Worm (Caenorhabditis elegans) whole organism, young adult: Measurements from ENCODE around the gene phat-8.

Source experiments
- F39B2.1 ChIP-seq: fragments of 200-800 bp; sonication (Bioruptor generic); IDR thresholded peaks from 2 replicates; pipeline ENCODE4 v1.3.6; 2022; ENCODE audit warnings: missing genetic modification reagents, missing genetic modification characterization, missing compliant biosample characterization
- ama-1 ChIP-seq, 3 experiments: fragments of 150-350 bp in 1 of 3; sonication (generic microtip) in 2 of 3; optimal IDR thresholded peaks; 2 replicates each; lab custom pipeline; 2014 to 2018; ENCODE audit warnings: missing biosample characterization in 2 of 3, missing genetic modification characterization in 2 of 3, missing genetic modification reagents in 2 of 3
- ceh-58 ChIP-seq: fragments of 200-800 bp; sonication (Bioruptor generic); IDR thresholded peaks from 2 replicates; pipeline ENCODE4 v1.3.6; 2022; ENCODE audit warnings: missing genetic modification characterization, missing compliant biosample characterization
- egrh-3 ChIP-seq: fragments of 200-800 bp; sonication (Bioruptor generic); IDR thresholded peaks from 2 replicates; pipeline ENCODE4 v1.3.6; 2022; ENCODE audit warnings: missing genetic modification reagents, missing genetic modification characterization, missing compliant biosample characterization
- rpc-1 ChIP-seq, 2 experiments: fragments of 150-350 bp in 1 of 2; sonication (generic microtip) in 1 of 2; optimal IDR thresholded peaks; 2 replicates each; lab custom pipeline; 2014 to 2018; ENCODE audit warnings: missing biosample characterization in 1 of 2, missing genetic modification characterization in 1 of 2, missing genetic modification reagents in 1 of 2, missing genotype in 1 of 2
- sea-2 ChIP-seq: fragments of 200-800 bp; sonication (Bioruptor generic); IDR thresholded peaks from 2 replicates; pipeline ENCODE4 v1.3.6; 2022; ENCODE audit warnings: missing genetic modification characterization, missing compliant biosample characterization

DNA sequence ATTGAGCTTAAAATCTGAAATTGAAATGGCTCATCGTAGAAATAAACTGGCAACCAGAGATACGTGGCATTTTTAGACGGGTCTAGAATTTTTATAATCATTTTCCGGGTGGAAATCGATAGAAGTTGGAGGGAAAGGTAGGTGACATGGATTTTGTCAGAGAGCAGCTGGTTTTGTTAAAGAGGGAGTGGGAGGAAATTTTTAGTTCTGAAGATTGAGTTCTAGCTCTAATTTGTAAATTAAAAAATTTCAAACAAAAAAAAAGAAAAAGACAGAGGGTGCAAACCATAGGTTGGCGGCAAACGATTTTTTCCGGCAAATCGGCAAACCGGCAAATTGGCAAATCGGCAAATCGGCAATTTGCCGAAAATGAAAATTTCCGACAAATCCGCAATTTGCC, 15.0 kb upstream of the phat-8 start, which contains the start of gene sre-32:
- TF ChIP-seq egrh-3 = no peak
- no peak for TF ChIP-seq ama-1 (optimal IDR thresholded peaks at IDR 0.05; lab: Kevin White, UChicago)
- TF ChIP-seq ama-1 (GFP tag; optimal IDR thresholded peaks at IDR 0.05; lab: Kevin White, UChicago) = no peak
- TF ChIP-seq F39B2.1 (GFP tag; lab: Robert Waterston, UW) = no peak
- TF ChIP-seq sea-2 = no peak
- no peak for TF ChIP-seq rpc-1 (optimal IDR thresholded peaks at IDR 0.05; lab: Kevin White, UChicago)
- TF ChIP-seq rpc-1 (tag; optimal IDR thresholded peaks at IDR 0.05; lab: Kevin White, UChicago) = no peak
- TF ChIP-seq ceh-58 (GFP tag; lab: Robert Waterston, UW) = no peak
